Worm (Caenorhabditis elegans) whole organism, mixed stage, embryonic: Measurements from ENCODE around the gene T10C6.15.

Source experiments
- ceh-83 ChIP-seq: fragments of 200-800 bp; sonication (Bioruptor generic); optimal IDR thresholded peaks from 2 replicates; lab custom pipeline; 2018; ENCODE audit warnings: mild to moderate bottlenecking, missing genetic modification characterization, missing compliant biosample characterization
- lin-13 ChIP-seq: fragments of 150-350 bp; optimal IDR thresholded peaks from 2 replicates; lab custom pipeline; 2014; ENCODE audit warnings: missing biosample characterization, missing genetic modification characterization
- mep-1 ChIP-seq: fragments of 150-350 bp; optimal IDR thresholded peaks from 2 replicates; lab custom pipeline; 2017; ENCODE audit warnings: missing biosample characterization, missing genetic modification reagents, missing genetic modification characterization, inconsistent platforms
- pha-4 ChIP-seq: fragments of 150-350 bp; optimal IDR thresholded peaks from 2 replicates; lab custom pipeline; 2018; ENCODE audit warnings: missing biosample characterization, missing genetic modification reagents, missing genetic modification characterization

ce11 chrV:15996655-15997186 lies 49.0 kb downstream of the T10C6.15 start, which contains the start of the genes C06C6.9 and C06C6.8:
- TF ChIP-seq pha-4 (tag; lab: Kevin White, UChicago) (no peak), lin-13 (tag; lab: Kevin White, UChicago) (no peak), ceh-83 (no peak), mep-1 (no peak)
